Worm (Caenorhabditis elegans): Measurements from ENCODE around the gene D2062.13.

D2062.13 gene

DNA sequence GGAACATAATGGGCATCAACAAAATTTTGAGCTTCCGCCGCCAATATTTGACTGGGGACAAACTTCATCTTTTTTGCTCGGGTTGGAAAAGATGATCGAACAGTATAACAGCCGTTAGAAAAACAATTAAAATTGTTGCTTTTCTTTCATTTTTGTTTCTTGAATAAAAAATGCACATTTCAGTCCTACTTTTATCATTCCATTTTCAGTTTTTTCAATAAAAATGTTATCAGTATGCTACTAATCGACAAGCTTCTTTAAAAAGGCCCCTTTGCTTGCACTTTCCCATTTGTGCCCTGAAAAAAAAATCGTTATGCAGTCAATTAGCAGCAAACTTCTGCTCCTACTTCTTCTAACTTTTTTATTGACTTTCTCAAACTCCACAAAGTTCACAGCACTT, 29.4 kb downstream of the D2062.13 start, which contains the start of gene F22E5.7:
TSS of gene F22E5.7 (plus strand) at position 301 of the 400 bp plus-strand sequence.
- TF ChIP-seq nhr-77 (tag; optimal IDR thresholded peaks at IDR 0.05) (no peak), mdl-1 (tag; optimal IDR thresholded peaks at IDR 0.05) (no peak), hlh-17 (GFP tag; optimal IDR thresholded peaks at IDR 0.05; ENCODE audit: borderline replicate concordance) (no peak), mab-9 (GFP tag; IDR thresholded peaks at IDR 0.05) (no peak), Y116A8C.19 (tag; optimal IDR thresholded peaks at IDR 0.05; ENCODE audit: borderline replicate concordance) (no peak), unc-130 (tag; optimal IDR thresholded peaks at IDR 0.05) (no peak), elt-3 (tag; optimal IDR thresholded peaks at IDR 0.05) (no peak), pag-3 (tag; optimal IDR thresholded peaks at IDR 0.05; ENCODE audit: borderline replicate concordance, insufficient read depth) (no peak), unc-30 (tag; optimal IDR thresholded peaks at IDR 0.05) (no peak), egl-27 (tag; optimal IDR thresholded peaks at IDR 0.05) (no peak), aly-2 (tag; optimal IDR thresholded peaks at IDR 0.05) (no peak), fkh-10 (GFP tag; optimal IDR thresholded peaks at IDR 0.05) (no peak), pax-3 (tag; optimal IDR thresholded peaks at IDR 0.05) (no peak), aha-1 (tag; optimal IDR thresholded peaks at IDR 0.05) (no peak), C34B4.2 (tag; optimal IDR thresholded peaks at IDR 0.05) (no peak), tbx-2 (tag; optimal IDR thresholded peaks at IDR 0.05) (no peak), alr-1 (tag; optimal IDR thresholded peaks at IDR 0.05; ENCODE audit: borderline replicate concordance) (no peak), egl-13 (tag; optimal IDR thresholded peaks at IDR 0.05) (no peak)

ce11 chrII:2644498-2644897, 32.1 kb downstream of the D2062.13 start, which contains the start of gene F22E5.11:
TSS of gene F22E5.11 (minus strand) at chrII:2644598.
- TF ChIP-seq skn-1 (tag; optimal IDR thresholded peaks at IDR 0.05) (no peak), nhr-28 (tag; optimal IDR thresholded peaks at IDR 0.05) (no peak), pax-3 (tag; optimal IDR thresholded peaks at IDR 0.05) (no peak), dpl-1 (GFP tag; optimal IDR thresholded peaks at IDR 0.05) (no peak), egl-13 (tag; optimal IDR thresholded peaks at IDR 0.05) (no peak), xbp-1 (tag; optimal IDR thresholded peaks at IDR 0.05) (no peak), mep-1 (tag; optimal IDR thresholded peaks at IDR 0.05) (no peak), fos-1 (tag; optimal IDR thresholded peaks at IDR 0.05) (no peak), snpc-4 (tag; optimal IDR thresholded peaks at IDR 0.05) (no peak)

DNA sequence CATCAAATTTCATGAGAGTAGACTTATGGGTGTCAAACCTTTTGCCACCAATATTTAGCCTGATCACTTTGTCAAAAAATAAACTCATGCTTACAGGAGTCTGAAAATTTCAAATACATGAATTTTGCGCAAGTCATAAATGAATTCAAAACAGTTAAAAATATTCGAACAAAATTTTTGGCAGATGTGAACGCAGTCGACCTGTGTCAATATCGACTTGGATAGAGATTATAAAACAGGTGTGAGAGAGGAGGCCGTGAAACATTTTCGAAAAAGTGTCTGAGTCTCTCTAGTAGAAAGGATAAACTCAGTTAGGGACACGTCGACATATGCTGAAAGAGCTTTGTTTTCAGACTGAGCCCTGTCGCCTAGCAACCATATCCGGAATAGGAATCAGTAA, 34.4 kb downstream of the D2062.13 start, which contains the start of gene F22E5.12:
TSS of gene F22E5.12 (minus strand) at position 101 of the 400 bp plus-strand sequence.
- TF ChIP-seq xbp-1 (tag; optimal IDR thresholded peaks at IDR 0.05) = peak; percentile 2

ce11 chrII:2649015-2649414, 36.6 kb downstream of the D2062.13 start:
- peak; percentile 49 for TF ChIP-seq nhr-20 (tag; optimal IDR thresholded peaks at IDR 0.05)
- TF ChIP-seq elt-3 (tag; optimal IDR thresholded peaks at IDR 0.05) = no peak
- no peak for TF ChIP-seq C34B4.2 (tag; optimal IDR thresholded peaks at IDR 0.05)
- peak; percentile 47 for TF ChIP-seq nhr-85 (tag)
- peak; percentile 52 for TF ChIP-seq fkh-8 (tag; optimal IDR thresholded peaks at IDR 0.05)
- TF ChIP-seq hlh-4 (tag; optimal IDR thresholded peaks at IDR 0.05) = no peak
- TF ChIP-seq nhr-47 (tag; optimal IDR thresholded peaks at IDR 0.05) = peak; percentile 33
- TF ChIP-seq lsy-2 (tag; optimal IDR thresholded peaks at IDR 0.05) = peak; percentile 26 to 51
- TF ChIP-seq rnt-1 (tag; optimal IDR thresholded peaks at IDR 0.05) = peak; percentile 48
- TF ChIP-seq snu-23 (GFP tag; optimal IDR thresholded peaks at IDR 0.05) = peak; percentile 68
- TF ChIP-seq swsn-7 (tag; optimal IDR thresholded peaks at IDR 0.05) = peak; percentile 47
- TF ChIP-seq lin-35 (GFP tag; optimal IDR thresholded peaks at IDR 0.05) = peak; percentile 5 to 11
- 0 out of 2 replicates have a peak, but pooled peaks have one; percentile 9 for TF ChIP-seq nhr-19 (GFP tag; conservative IDR thresholded peaks at IDR 0.05)
- TF ChIP-seq tlp-1 (tag; optimal IDR thresholded peaks at IDR 0.05) = no peak
- TF ChIP-seq skn-1 (tag; optimal IDR thresholded peaks at IDR 0.05) = peak; percentile 27
- TF ChIP-seq lin-13 (GFP tag; optimal IDR thresholded peaks at IDR 0.05) = peak; percentile 38
- TF ChIP-seq xbp-1 (tag; optimal IDR thresholded peaks at IDR 0.05) = peak; percentile 21
- no peak for TF ChIP-seq lin-39 (tag; optimal IDR thresholded peaks at IDR 0.05)
- TF ChIP-seq lin-14 (GFP tag; optimal IDR thresholded peaks at IDR 0.05) = peak; percentile 76
- TF ChIP-seq egl-13 (tag; optimal IDR thresholded peaks at IDR 0.05) = no peak
- peak; percentile 50 to 61 for TF ChIP-seq efl-1 (optimal IDR thresholded peaks at IDR 0.05)
- TF ChIP-seq efl-1 (GFP tag; optimal IDR thresholded peaks at IDR 0.05 in 1 of 2) = peak; percentile 34 to 67
- TF ChIP-seq mep-1 (tag; optimal IDR thresholded peaks at IDR 0.05) = peak; percentile 44
- no peak for TF ChIP-seq C04F5.9 (tag; optimal IDR thresholded peaks at IDR 0.05)
- TF ChIP-seq dpl-1 (GFP tag; optimal IDR thresholded peaks at IDR 0.05) = peak; percentile 9 to 54 (median 35)
- TF ChIP-seq tbx-2 (tag; optimal IDR thresholded peaks at IDR 0.05) = no peak
- peak; percentile 61 for TF ChIP-seq nhr-71 (tag; optimal IDR thresholded peaks at IDR 0.05)
- TF ChIP-seq lir-3 (tag; optimal IDR thresholded peaks at IDR 0.05; ENCODE audit: poor library complexity) = no peak
- TF ChIP-seq nhr-90 (tag; optimal IDR thresholded peaks at IDR 0.05; ENCODE audit: poor library complexity) = no peak
